Worm (Caenorhabditis elegans) whole organism, late embryonic: ENCODE data around the gene hosl-1.

Experiments used
- C08G9.2 ChIP-seq: sonication (generic microtip); optimal IDR thresholded peaks from 2 replicates; lab custom pipeline; 2016; ENCODE audit warnings: mild to moderate bottlenecking, missing genetic modification characterization, moderate library complexity, missing compliant biosample characterization
- F13H6.1 ChIP-seq: sonication (generic microtip); optimal IDR thresholded peaks from 2 replicates; lab custom pipeline; 2016; ENCODE audit warnings: missing genetic modification characterization, missing compliant biosample characterization
- K02D7.2 ChIP-seq: sonication (generic microtip); optimal IDR thresholded peaks from 2 replicates; lab custom pipeline; 2017; ENCODE audit warnings: mild to moderate bottlenecking, missing genetic modification characterization, missing compliant biosample characterization
- T23F11.4 ChIP-seq: fragments of 200-800 bp; sonication (Bioruptor generic); optimal IDR thresholded peaks from 2 replicates; lab custom pipeline; 2018; ENCODE audit warnings: mild to moderate bottlenecking, missing genetic modification characterization, missing compliant biosample characterization
- Y22D7AL.16 ChIP-seq: sonication (generic microtip); optimal IDR thresholded peaks from 2 replicates; lab custom pipeline; 2016; ENCODE audit warnings: missing genetic modification characterization, missing compliant biosample characterization
- ahr-1 ChIP-seq: sonication (generic microtip); optimal IDR thresholded peaks from 2 replicates; lab custom pipeline; 2016; ENCODE audit warnings: missing genetic modification characterization, missing compliant biosample characterization
- ama-1 ChIP-seq: fragments of 150-350 bp; optimal IDR thresholded peaks from 2 replicates; lab custom pipeline; 2014
- ceh-14 ChIP-seq: sonication (generic microtip); optimal IDR thresholded peaks from 2 replicates; lab custom pipeline; 2016; ENCODE audit warnings: missing genotype, missing genetic modification characterization, missing compliant biosample characterization
- ceh-18 ChIP-seq: sonication (generic microtip); optimal IDR thresholded peaks from 2 replicates; lab custom pipeline; 2016; ENCODE audit warnings: missing genetic modification characterization, missing compliant biosample characterization
- ceh-19 ChIP-seq: fragments of 200-800 bp; sonication (Bioruptor generic); optimal IDR thresholded peaks from 2 replicates; lab custom pipeline; 2018; ENCODE audit warnings: mild to moderate bottlenecking, missing genetic modification characterization, missing compliant biosample characterization
- ceh-30 ChIP-seq: fragments of 150-350 bp; optimal IDR thresholded peaks from 2 replicates; lab custom pipeline; 2014; ENCODE audit warnings: missing biosample characterization, missing genetic modification characterization
- ceh-31 ChIP-seq: sonication (generic microtip); optimal IDR thresholded peaks from 2 replicates; lab custom pipeline; 2016; ENCODE audit warnings: missing genetic modification characterization, missing compliant biosample characterization
- ceh-34 ChIP-seq: sonication (generic microtip); optimal IDR thresholded peaks from 2 replicates; lab custom pipeline; 2016; ENCODE audit warnings: mild to moderate bottlenecking, missing genetic modification characterization, missing compliant biosample characterization
- ceh-48 ChIP-seq: sonication (generic microtip); optimal IDR thresholded peaks from 2 replicates; lab custom pipeline; 2016; ENCODE audit warnings: missing genetic modification characterization, inconsistent platforms, missing compliant biosample characterization
- ceh-6 ChIP-seq: fragments of 200-800 bp; sonication (Bioruptor generic); optimal IDR thresholded peaks from 2 replicates; lab custom pipeline; 2018; ENCODE audit warnings: mild to moderate bottlenecking, missing genetic modification characterization, missing compliant biosample characterization
- che-1 ChIP-seq: sonication (generic microtip); optimal IDR thresholded peaks from 2 replicates; lab custom pipeline; 2016; ENCODE audit warnings: mild to moderate bottlenecking, missing genetic modification characterization, missing compliant biosample characterization
- dve-1 ChIP-seq: sonication (generic microtip); optimal IDR thresholded peaks from 2 replicates; lab custom pipeline; 2017; ENCODE audit warnings: antibody characterized with exemption, mild to moderate bottlenecking, missing genetic modification characterization, missing compliant biosample characterization
- eyg-1 ChIP-seq: sonication (generic microtip); optimal IDR thresholded peaks from 2 replicates; lab custom pipeline; 2016; ENCODE audit warnings: missing genotype, missing genetic modification characterization, missing compliant biosample characterization
- fax-1 ChIP-seq: sonication (generic microtip); optimal IDR thresholded peaks from 2 replicates; lab custom pipeline; 2016; ENCODE audit warnings: missing genotype, missing genetic modification characterization, missing compliant biosample characterization
- fkh-6 ChIP-seq: sonication (generic microtip); optimal IDR thresholded peaks from 2 replicates; lab custom pipeline; 2016; ENCODE audit warnings: missing genetic modification characterization, missing compliant biosample characterization
- hlh-15 ChIP-seq: sonication (generic microtip); optimal IDR thresholded peaks from 2 replicates; lab custom pipeline; 2016; ENCODE audit warnings: missing genetic modification characterization, missing compliant biosample characterization
- hlh-30 ChIP-seq: sonication (generic microtip); optimal IDR thresholded peaks from 2 replicates; lab custom pipeline; 2017; ENCODE audit warnings: antibody characterized with exemption, missing genetic modification characterization, missing compliant biosample characterization; ENCODE audit not compliant: insufficient read depth
- hlh-6 ChIP-seq: sonication (generic microtip); optimal IDR thresholded peaks from 2 replicates; lab custom pipeline; 2016; ENCODE audit warnings: missing genotype, missing genetic modification characterization, missing compliant biosample characterization
- lim-6 ChIP-seq: sonication (generic microtip); optimal IDR thresholded peaks from 2 replicates; lab custom pipeline; 2016; ENCODE audit warnings: missing genetic modification characterization, missing compliant biosample characterization
- lin-11 ChIP-seq: fragments of 200-800 bp; sonication (Bioruptor generic); optimal IDR thresholded peaks from 2 replicates; lab custom pipeline; 2018; ENCODE audit warnings: mild to moderate bottlenecking, missing genetic modification characterization, missing compliant biosample characterization
- nfya-1 ChIP-seq: sonication (generic microtip); optimal IDR thresholded peaks from 2 replicates; lab custom pipeline; 2017; ENCODE audit warnings: missing genetic modification characterization, mild to moderate bottlenecking, missing compliant biosample characterization, antibody characterized with exemption, moderate library complexity
- nhr-232 ChIP-seq: sonication (generic microtip); optimal IDR thresholded peaks from 2 replicates; lab custom pipeline; 2016; ENCODE audit warnings: missing genetic modification characterization, missing compliant biosample characterization
- npax-4 ChIP-seq: sonication (generic microtip); optimal IDR thresholded peaks from 2 replicates; lab custom pipeline; 2016; ENCODE audit warnings: missing genetic modification characterization, missing compliant biosample characterization
- pqm-1 ChIP-seq: sonication (generic microtip); optimal IDR thresholded peaks from 2 replicates; lab custom pipeline; 2016; ENCODE audit warnings: missing genetic modification characterization, missing compliant biosample characterization
- pros-1 ChIP-seq: fragments of 150-350 bp; optimal IDR thresholded peaks from 2 replicates; lab custom pipeline; 2014; ENCODE audit warnings: missing biosample characterization, missing genetic modification reagents, missing genetic modification characterization
- ref-2 ChIP-seq: sonication (generic microtip); optimal IDR thresholded peaks from 2 replicates; lab custom pipeline; 2016; ENCODE audit warnings: missing genetic modification characterization, missing compliant biosample characterization
- rnt-1 ChIP-seq: sonication (generic microtip); optimal IDR thresholded peaks from 2 replicates; lab custom pipeline; 2016; ENCODE audit warnings: missing genetic modification characterization, missing compliant biosample characterization
- sdc-2 ChIP-seq: sonication (generic microtip); optimal IDR thresholded peaks from 2 replicates; lab custom pipeline; 2016; ENCODE audit warnings: missing genotype, missing genetic modification characterization, missing compliant biosample characterization
- sox-2 ChIP-seq: fragments of 200-800 bp; sonication (Bioruptor generic); IDR thresholded peaks from 2 replicates; pipeline ENCODE4 v1.3.6; 2022; ENCODE audit warnings: missing genetic modification reagents, missing genetic modification characterization, missing compliant biosample characterization
- sox-4 ChIP-seq: sonication (generic microtip); optimal IDR thresholded peaks from 2 replicates; lab custom pipeline; 2017; ENCODE audit warnings: mild to moderate bottlenecking, missing genetic modification characterization, inconsistent platforms, missing compliant biosample characterization
- tbx-2 ChIP-seq: sonication (generic microtip); optimal IDR thresholded peaks from 2 replicates; lab custom pipeline; 2016; ENCODE audit warnings: missing genetic modification characterization, missing compliant biosample characterization
- ttx-3 ChIP-seq: sonication (generic microtip); optimal IDR thresholded peaks from 2 replicates; lab custom pipeline; 2016; ENCODE audit warnings: missing genetic modification reagents, missing genetic modification characterization, missing compliant biosample characterization
- unc-3 ChIP-seq, 2 experiments: fragments of 200-800 bp in 1 of 2; sonication (Bioruptor generic) in 1 of 2; sonication (generic microtip) in 1 of 2; conservative IDR thresholded peaks in 1 of 2; optimal IDR thresholded peaks in 1 of 2; 2 replicates each; pipeline versions ENCODE4 v1.3.6 to Lab custom; 2016 to 2022; ENCODE audit warnings: missing compliant biosample characterization in 2 of 2, missing genetic modification characterization in 2 of 2, missing genetic modification reagents in 1 of 2
- unc-42 ChIP-seq: sonication (generic microtip); optimal IDR thresholded peaks from 2 replicates; lab custom pipeline; 2016; ENCODE audit warnings: missing genotype, missing genetic modification characterization, missing compliant biosample characterization
- unc-55 ChIP-seq: sonication (generic microtip); optimal IDR thresholded peaks from 2 replicates; lab custom pipeline; 2017; ENCODE audit warnings: missing biosample characterization, missing genetic modification reagents, missing genetic modification characterization
- unc-86 ChIP-seq: sonication (generic microtip); optimal IDR thresholded peaks from 2 replicates; lab custom pipeline; 2016; ENCODE audit warnings: missing genetic modification characterization, missing compliant biosample characterization
- ztf-16 ChIP-seq: sonication (generic microtip); optimal IDR thresholded peaks from 2 replicates; lab custom pipeline; 2017; ENCODE audit warnings: missing genetic modification characterization, missing compliant biosample characterization

Gene hosl-1

ce11 chrX:4616832-4617231 lies 20.1 kb upstream of the hosl-1 start:
- TF ChIP-seq nfya-1 (no peak), dve-1 (tag; lab: Kevin White, UChicago) (no peak), ceh-34 (tag; lab: Kevin White, UChicago) (peak; percentile 81), sdc-2 (tag; lab: Kevin White, UChicago) (peak; percentile 61), sox-4 (tag; lab: Kevin White, UChicago) (peak; percentile 2), nhr-232 (tag; lab: Kevin White, UChicago) (peak; percentile 2), hlh-30 (tag; lab: Kevin White, UChicago) (peak; percentile 3), C08G9.2 (tag; lab: Kevin White, UChicago) (peak; percentile 38), lin-11 (no peak), fax-1 (tag; lab: Kevin White, UChicago) (peak; percentile 18), ceh-31 (peak; percentile 83), ref-2 (peak; percentile 49), unc-3 (GFP tag; conservative IDR thresholded peaks at IDR 0.05; lab: Robert Waterston, UW) (no peak), unc-3 (tag; optimal IDR thresholded peaks at IDR 0.05; lab: Kevin White, UChicago) (peak; percentile 9), lim-6 (no peak), hlh-15 (no peak), hlh-6 (peak; percentile 70), ahr-1 (tag; lab: Kevin White, UChicago) (no peak), unc-55 (GFP tag; lab: Kevin White, UChicago) (peak; percentile 54), Y22D7AL.16 (tag; lab: Kevin White, UChicago) (no peak), ceh-30 (tag; lab: Kevin White, UChicago) (no peak), ama-1 (lab: Kevin White, UChicago) (no peak), ztf-16 (no peak), ceh-19 (GFP tag; lab: Kevin White, UChicago) (peak; percentile 47), ceh-14 (tag; lab: Kevin White, UChicago) (peak; percentile 38), che-1 (tag; lab: Kevin White, UChicago) (peak; percentile 32), tbx-2 (tag; lab: Kevin White, UChicago) (peak; percentile 89), eyg-1 (tag; lab: Kevin White, UChicago) (peak; percentile 38), ttx-3 (peak; percentile 55), ceh-18 (peak; percentile 22), T23F11.4 (GFP tag; lab: Kevin White, UChicago) (peak; percentile 41), unc-42 (peak; percentile 53), sox-2 (GFP tag; lab: Robert Waterston, UW) (no peak), pqm-1 (tag; lab: Kevin White, UChicago) (no peak), ceh-48 (tag; lab: Kevin White, UChicago) (peak; percentile 63), fkh-6 (peak; percentile 7), rnt-1 (tag; lab: Kevin White, UChicago) (peak; percentile 60), ceh-6 (GFP tag; lab: Kevin White, UChicago) (no peak), F13H6.1 (no peak)

- TF ChIP-seq K02D7.2 (tag; lab: Kevin White, UChicago): no peak
- no peak for TF ChIP-seq unc-42
- TF ChIP-seq npax-4: no peak
- TF ChIP-seq unc-86 (tag; lab: Kevin White, UChicago): no peak
- TF ChIP-seq sdc-2 (tag; lab: Kevin White, UChicago): no peak
- TF ChIP-seq pros-1 (tag; lab: Kevin White, UChicago): no peak
These were observed 17.3 kb upstream of the hosl-1 start, which contains the start of gene pqn-65 for ce11 chrX:4619582-4619981. pqn-65 (minus strand) TSS chrX:4619635.
